Worm (Caenorhabditis elegans) whole organism, young adult: ENCODE data around the gene ooc-3.

Experiments
- C17E4.6 ChIP-seq: fragments of 200-800 bp; sonication (Bioruptor generic); IDR thresholded peaks from 2 replicates; pipeline ENCODE4 v1.3.6; 2022; ENCODE audit warnings: missing genetic modification reagents, missing genetic modification characterization, missing compliant biosample characterization
- D2030.7 ChIP-seq: fragments of 200-800 bp; sonication (Bioruptor generic); IDR thresholded peaks from 2 replicates; pipeline ENCODE4 v1.3.6; 2022; ENCODE audit warnings: missing genetic modification reagents, missing genetic modification characterization, missing compliant biosample characterization
- F22D6.2 ChIP-seq: sonication (generic microtip); optimal IDR thresholded peaks from 2 replicates; lab custom pipeline; 2016; ENCODE audit warnings: mild to moderate bottlenecking, missing genetic modification characterization, missing compliant biosample characterization
- F49E8.2 ChIP-seq: sonication (generic microtip); optimal IDR thresholded peaks from 3 replicates; lab custom pipeline; 2017; ENCODE audit warnings: missing genetic modification characterization, mild to moderate bottlenecking, missing compliant biosample characterization, antibody characterized with exemption, moderate library complexity; ENCODE audit not compliant: insufficient read depth
- T26A5.8 ChIP-seq: sonication (generic microtip); optimal IDR thresholded peaks from 2 replicates; lab custom pipeline; 2016; ENCODE audit warnings: missing genetic modification characterization, missing compliant biosample characterization
- Y53G8AR.9 ChIP-seq: fragments of 200-800 bp; sonication (Bioruptor generic); conservative IDR thresholded peaks from 2 replicates; pipeline ENCODE4 v1.3.6; 2022; ENCODE audit warnings: missing genetic modification reagents, missing genetic modification characterization, missing compliant biosample characterization
- aptf-3 ChIP-seq: fragments of 200-800 bp; sonication (Bioruptor generic); IDR thresholded peaks from 2 replicates; pipeline ENCODE4 v1.3.6; 2022; ENCODE audit warnings: missing genetic modification characterization, missing compliant biosample characterization
- atf-7 ChIP-seq: sonication (generic microtip); optimal IDR thresholded peaks from 2 replicates; lab custom pipeline; 2017; ENCODE audit warnings: mild to moderate bottlenecking, missing genetic modification characterization, missing compliant biosample characterization
- athp-1 ChIP-seq: sonication (generic microtip); optimal IDR thresholded peaks from 2 replicates; lab custom pipeline; 2017; ENCODE audit warnings: mild to moderate bottlenecking, missing genetic modification characterization, missing compliant biosample characterization
- attf-3 ChIP-seq: fragments of 200-800 bp; sonication (Bioruptor generic); conservative IDR thresholded peaks from 2 replicates; pipeline ENCODE4 v1.3.6; 2022; ENCODE audit warnings: missing genetic modification reagents, missing genetic modification characterization, missing compliant biosample characterization
- attf-5 ChIP-seq: fragments of 200-800 bp; sonication (Bioruptor generic); optimal IDR thresholded peaks from 2 replicates; lab custom pipeline; 2018; ENCODE audit warnings: mild to moderate bottlenecking, missing genetic modification characterization, missing compliant biosample characterization
- bed-1 ChIP-seq: fragments of 200-800 bp; sonication (Bioruptor generic); IDR thresholded peaks from 2 replicates; pipeline ENCODE4 v1.3.6; 2022; ENCODE audit warnings: missing genetic modification reagents, missing genetic modification characterization, missing compliant biosample characterization
- ceh-100 ChIP-seq: fragments of 200-800 bp; sonication (Bioruptor generic); IDR thresholded peaks from 2 replicates; pipeline ENCODE4 v1.3.6; 2022; ENCODE audit warnings: missing genetic modification reagents, missing genetic modification characterization, missing compliant biosample characterization
- chd-7 ChIP-seq: sonication (generic microtip); optimal IDR thresholded peaks from 2 replicates; lab custom pipeline; 2016; ENCODE audit warnings: mild to moderate bottlenecking, missing genetic modification characterization, moderate library complexity, missing compliant biosample characterization
- die-1 ChIP-seq: sonication (generic microtip); optimal IDR thresholded peaks from 2 replicates; lab custom pipeline; 2016; ENCODE audit warnings: missing genotype, mild to moderate bottlenecking, missing genetic modification characterization, missing compliant biosample characterization
- dpff-1 ChIP-seq: sonication (generic microtip); optimal IDR thresholded peaks from 2 replicates; lab custom pipeline; 2017; ENCODE audit warnings: mild to moderate bottlenecking, missing genetic modification characterization, missing compliant biosample characterization
- egl-44 ChIP-seq: fragments of 200-800 bp; sonication (Bioruptor generic); IDR thresholded peaks from 2 replicates; pipeline ENCODE4 v1.3.6; 2022; ENCODE audit warnings: missing genetic modification reagents, missing genetic modification characterization, missing compliant biosample characterization
- egrh-3 ChIP-seq: fragments of 200-800 bp; sonication (Bioruptor generic); IDR thresholded peaks from 2 replicates; pipeline ENCODE4 v1.3.6; 2022; ENCODE audit warnings: missing genetic modification reagents, missing genetic modification characterization, missing compliant biosample characterization
- fkh-3 ChIP-seq: sonication (generic microtip); optimal IDR thresholded peaks from 2 replicates; lab custom pipeline; 2016; ENCODE audit warnings: mild to moderate bottlenecking, missing genetic modification characterization, missing compliant biosample characterization
- hlh-26 ChIP-seq: fragments of 200-800 bp; sonication (Bioruptor generic); conservative IDR thresholded peaks from 2 replicates; pipeline ENCODE4 v1.3.6; 2022; ENCODE audit warnings: missing genetic modification reagents, missing genetic modification characterization, missing compliant biosample characterization
- hmg-1.2 ChIP-seq: fragments of 200-800 bp; sonication (Bioruptor generic); IDR thresholded peaks from 2 replicates; pipeline ENCODE4 v1.3.6; 2022; ENCODE audit warnings: missing genetic modification reagents, missing genetic modification characterization, missing compliant biosample characterization
- hmg-20 ChIP-seq: fragments of 200-800 bp; sonication (Bioruptor generic); IDR thresholded peaks from 2 replicates; pipeline ENCODE4 v1.3.6; 2022; ENCODE audit warnings: missing genetic modification reagents, missing genetic modification characterization, missing compliant biosample characterization
- hrde-1 ChIP-seq: sonication (generic microtip); optimal IDR thresholded peaks from 2 replicates; lab custom pipeline; 2016; ENCODE audit warnings: missing genetic modification characterization, mild to moderate bottlenecking, missing compliant biosample characterization, moderate library complexity, missing genotype, missing genetic modification reagents, borderline replicate concordance
- let-526 ChIP-seq: fragments of 200-800 bp; sonication (Bioruptor generic); IDR thresholded peaks from 2 replicates; pipeline ENCODE4 v1.3.6; 2022; ENCODE audit warnings: missing genetic modification reagents, missing genetic modification characterization, missing compliant biosample characterization
- let-607 ChIP-seq, 2 experiments: fragments of 200-800 bp in 1 of 2; sonication (Bioruptor generic) in 1 of 2; sonication (generic microtip) in 1 of 2; optimal IDR thresholded peaks; 2 replicates each; lab custom pipeline; 2016 to 2018; ENCODE audit warnings: mild to moderate bottlenecking in 2 of 2, missing compliant biosample characterization in 2 of 2, missing genetic modification characterization in 2 of 2, moderate library complexity in 2 of 2, missing genotype in 1 of 2
- lsl-1 ChIP-seq: fragments of 200-800 bp; sonication (Bioruptor generic); optimal IDR thresholded peaks from 2 replicates; lab custom pipeline; 2018; ENCODE audit warnings: mild to moderate bottlenecking, missing genetic modification characterization, moderate library complexity, missing compliant biosample characterization
- mcd-1 ChIP-seq: fragments of 200-800 bp; sonication (Bioruptor generic); IDR thresholded peaks from 2 replicates; pipeline ENCODE4 v1.3.6; 2022; ENCODE audit warnings: missing genetic modification reagents, missing genetic modification characterization, missing compliant biosample characterization
- mes-4 ChIP-seq: sonication (generic microtip); optimal IDR thresholded peaks from 2 replicates; lab custom pipeline; 2016; ENCODE audit warnings: missing genotype, missing genetic modification characterization, missing compliant biosample characterization
- nfya-2 ChIP-seq: fragments of 200-800 bp; sonication (Bioruptor generic); IDR thresholded peaks from 2 replicates; pipeline ENCODE4 v1.3.6; 2022; ENCODE audit warnings: missing genetic modification reagents, missing genetic modification characterization, missing compliant biosample characterization
- nhr-179 ChIP-seq: sonication (generic microtip); optimal IDR thresholded peaks from 2 replicates; lab custom pipeline; 2016; ENCODE audit warnings: mild to moderate bottlenecking, missing genetic modification characterization, missing compliant biosample characterization
- nhr-27 ChIP-seq: fragments of 200-800 bp; sonication (Bioruptor generic); optimal IDR thresholded peaks from 2 replicates; lab custom pipeline; 2018; ENCODE audit warnings: mild to moderate bottlenecking, missing genetic modification characterization, moderate library complexity, missing compliant biosample characterization
- nhr-80 ChIP-seq: sonication (generic microtip); optimal IDR thresholded peaks from 2 replicates; lab custom pipeline; 2016; ENCODE audit warnings: missing genetic modification characterization, missing compliant biosample characterization
- rcor-1 ChIP-seq: fragments of 200-800 bp; sonication (Bioruptor generic); IDR thresholded peaks from 2 replicates; pipeline ENCODE4 v1.3.6; 2022; ENCODE audit warnings: missing genetic modification reagents, missing genetic modification characterization, missing compliant biosample characterization
- repo-1 ChIP-seq: sonication (generic microtip); optimal IDR thresholded peaks from 2 replicates; lab custom pipeline; 2017; ENCODE audit warnings: mild to moderate bottlenecking, missing genetic modification characterization, missing compliant biosample characterization
- sea-2 ChIP-seq: fragments of 200-800 bp; sonication (Bioruptor generic); IDR thresholded peaks from 2 replicates; pipeline ENCODE4 v1.3.6; 2022; ENCODE audit warnings: missing genetic modification characterization, missing compliant biosample characterization
- xnd-1 ChIP-seq: sonication (generic microtip); optimal IDR thresholded peaks from 2 replicates; lab custom pipeline; 2016; ENCODE audit warnings: missing genotype, missing genetic modification reagents, missing genetic modification characterization, missing compliant biosample characterization
- zfh-2 ChIP-seq: fragments of 200-800 bp; sonication (Bioruptor generic); conservative IDR thresholded peaks from 2 replicates; pipeline ENCODE4 v1.3.6; 2022; ENCODE audit warnings: missing genetic modification reagents, missing genetic modification characterization, missing compliant biosample characterization
- zim-3 ChIP-seq: sonication (generic microtip); optimal IDR thresholded peaks from 2 replicates; lab custom pipeline; 2017; ENCODE audit warnings: mild to moderate bottlenecking, missing genetic modification characterization, moderate library complexity, missing compliant biosample characterization
- ztf-22 ChIP-seq: fragments of 200-800 bp; sonication (Bioruptor generic); optimal IDR thresholded peaks from 2 replicates; lab custom pipeline; 2018; ENCODE audit warnings: mild to moderate bottlenecking, missing genetic modification characterization, moderate library complexity, missing compliant biosample characterization
- ztf-25 ChIP-seq: fragments of 200-800 bp; sonication (Bioruptor generic); IDR thresholded peaks from 2 replicates; pipeline ENCODE4 v1.3.6; 2022; ENCODE audit warnings: missing genetic modification reagents, missing genetic modification characterization, missing compliant biosample characterization

ooc-3 gene

ce11 chrII:11453025-11453424 lies 42.1 kb downstream of the ooc-3 start, which contains the start of gene rsp-1 (continued):
- peak; percentile 77 for TF ChIP-seq D2030.7 (GFP tag; lab: Robert Waterston, UW)
- no peak for TF ChIP-seq ztf-25 (GFP tag; lab: Robert Waterston, UW)
- TF ChIP-seq dpff-1 = no peak
- peak; percentile 78 for TF ChIP-seq ceh-100
- TF ChIP-seq die-1 (tag; lab: Kevin White, UChicago) = peak; percentile 11
- TF ChIP-seq egrh-3 (GFP tag; lab: Robert Waterston, UW) = no peak
- no peak for TF ChIP-seq aptf-3 (GFP tag; lab: Robert Waterston, UW)
- no peak for TF ChIP-seq bed-1 (GFP tag; lab: Robert Waterston, UW)
- TF ChIP-seq zim-3 (tag; lab: Kevin White, UChicago) = no peak
- peak; percentile 53 for TF ChIP-seq F49E8.2
- TF ChIP-seq xnd-1 (tag; lab: Kevin White, UChicago) = peak; percentile 46
- TF ChIP-seq repo-1 (tag; lab: Kevin White, UChicago) = peak; percentile 69
- TF ChIP-seq nfya-2 = no peak
- no peak for TF ChIP-seq sea-2 (GFP tag; lab: Robert Waterston, UW)
- 0 out of 2 replicates have a peak, but pooled peaks have one; percentile 29 for TF ChIP-seq egl-44 (GFP tag; lab: Robert Waterston, UW)
- peak; percentile 36 for TF ChIP-seq hrde-1
- peak; percentile 88 for TF ChIP-seq rcor-1
- peak; percentile 69 for TF ChIP-seq C17E4.6 (GFP tag; lab: Robert Waterston, UW)
- TF ChIP-seq let-526 (GFP tag; lab: Robert Waterston, UW) = peak; percentile 79
- peak; percentile 79 for TF ChIP-seq lsl-1 (GFP tag; lab: Kevin White, UChicago)
- TF ChIP-seq mcd-1 (GFP tag; lab: Robert Waterston, UW) = peak; percentile 90
- TF ChIP-seq attf-5 (GFP tag; lab: Kevin White, UChicago) = peak; percentile 98
- no peak for TF ChIP-seq hmg-20 (GFP tag; lab: Robert Waterston, UW)
- peak; percentile 82 for TF ChIP-seq athp-1 (tag; lab: Kevin White, UChicago)
- no peak for TF ChIP-seq nhr-179 (tag; lab: Kevin White, UChicago)
- peak; percentile 61 for TF ChIP-seq hmg-1.2 (GFP tag; lab: Robert Waterston, UW)
- no peak for TF ChIP-seq mes-4 (tag; lab: Kevin White, UChicago)
- peak; percentile 54 to 73 for TF ChIP-seq let-607 (tag; optimal IDR thresholded peaks at IDR 0.05; lab: Kevin White, UChicago)
- TF ChIP-seq atf-7 = peak; percentile 66
- TF ChIP-seq hlh-26 (GFP tag; lab: Robert Waterston, UW) = no peak
- peak; percentile 95 for TF ChIP-seq nhr-80 (tag; lab: Kevin White, UChicago)
- TF ChIP-seq nhr-27 (tag; lab: Kevin White, UChicago) = no peak
- no peak for TF ChIP-seq T26A5.8 (tag; lab: Kevin White, UChicago)
- peak; percentile 27 for TF ChIP-seq F22D6.2

- no peak for TF ChIP-seq T26A5.8 (tag; lab: Kevin White, UChicago)
- TF ChIP-seq attf-3 (GFP tag; lab: Robert Waterston, UW) = no peak
- no peak for TF ChIP-seq zfh-2 (GFP tag; lab: Robert Waterston, UW)
- no peak for TF ChIP-seq ztf-22 (GFP tag; lab: Kevin White, UChicago)
- TF ChIP-seq let-607 (tag; optimal IDR thresholded peaks at IDR 0.05; lab: Kevin White, UChicago) = no peak
- no peak for TF ChIP-seq Y53G8AR.9 (GFP tag; lab: Robert Waterston, UW)
- TF ChIP-seq fkh-3 (tag; lab: Kevin White, UChicago) = no peak
- TF ChIP-seq chd-7 = no peak
- TF ChIP-seq, all 124 proteins: peak for 0
Observed at ce11 chrII:11452498-11453005, 42.6 kb downstream of the ooc-3 start, which contains the start of gene rsp-2. Gene rsp-2, minus strand, starts transcription at chrII:11452955.
